Fruit fly (Drosophila melanogaster) whole organism, adult: Measurements from ENCODE around the gene CG18081.
A peak's percentile ranks its signal among the peaks of the same experiment; 100 is the strongest.

ENCODE experiments used
- CG11617 ChIP-seq: fragments of 200-800 bp; sonication (Bioruptor generic); optimal IDR thresholded peaks from 2 replicates; lab custom pipeline; 2017; ENCODE audit warnings: mild to moderate bottlenecking, missing biosample characterization, missing genetic modification reagents, missing genetic modification characterization
- CG12768 ChIP-seq: fragments of 200-800 bp; sonication (Bioruptor generic); optimal IDR thresholded peaks from 2 replicates; lab custom pipeline; 2017; ENCODE audit warnings: missing biosample characterization, missing genetic modification characterization, mild to moderate bottlenecking, moderate library complexity, missing genetic modification reagents
- CG14711 ChIP-seq: fragments of 200-800 bp; sonication (Bioruptor generic); optimal IDR thresholded peaks from 2 replicates; lab custom pipeline; 2018; ENCODE audit warnings: missing biosample characterization, mild to moderate bottlenecking, missing genetic modification characterization, moderate library complexity
- CG1620 ChIP-seq: fragments of 200-800 bp; sonication (Bioruptor generic); optimal IDR thresholded peaks from 2 replicates; lab custom pipeline; 2016; ENCODE audit warnings: missing biosample characterization, missing genetic modification characterization
- CG33017 ChIP-seq: fragments of 200-800 bp; sonication (Bioruptor generic); optimal IDR thresholded peaks from 2 replicates; lab custom pipeline; 2018; ENCODE audit warnings: missing biosample characterization, mild to moderate bottlenecking, missing genetic modification characterization, moderate library complexity
- CG5204 ChIP-seq: fragments of 200-800 bp; sonication (Bioruptor generic); optimal IDR thresholded peaks from 2 replicates; lab custom pipeline; 2016; ENCODE audit warnings: missing biosample characterization, missing genetic modification characterization
- CG7045 ChIP-seq: fragments of 200-800 bp; sonication (Bioruptor generic); optimal IDR thresholded peaks from 2 replicates; lab custom pipeline; 2017; ENCODE audit warnings: missing biosample characterization, mild to moderate bottlenecking, missing genetic modification characterization
- CG7101 ChIP-seq: fragments of 200-800 bp; sonication (Bioruptor generic); optimal IDR thresholded peaks from 2 replicates; lab custom pipeline; 2018; ENCODE audit warnings: missing biosample characterization, mild to moderate bottlenecking, missing genetic modification characterization, moderate library complexity
- Clk ChIP-seq: fragments of 200-800 bp; sonication (Bioruptor generic); optimal IDR thresholded peaks from 2 replicates; lab custom pipeline; 2017; ENCODE audit warnings: missing biosample characterization, missing genetic modification characterization
- Crg-1 ChIP-seq: fragments of 200-800 bp; sonication (Bioruptor generic); optimal IDR thresholded peaks from 2 replicates; lab custom pipeline; 2016; ENCODE audit warnings: missing biosample characterization, missing genetic modification characterization
- Hr96 ChIP-seq: fragments of 200-800 bp; sonication (Bioruptor generic); optimal IDR thresholded peaks from 2 replicates; lab custom pipeline; 2016; ENCODE audit warnings: missing biosample characterization, missing genetic modification characterization
- Mnt ChIP-seq: fragments of 200-800 bp; sonication (Bioruptor generic); optimal IDR thresholded peaks from 2 replicates; lab custom pipeline; 2016; ENCODE audit warnings: missing biosample characterization, mild to moderate bottlenecking, missing genetic modification characterization
- bab1 ChIP-seq: fragments of 200-800 bp; sonication (Bioruptor generic); optimal IDR thresholded peaks from 3 replicates; lab custom pipeline; 2019; ENCODE audit warnings: missing biosample characterization, mild to moderate bottlenecking, missing genetic modification characterization, moderate library complexity
- cic ChIP-seq: fragments of 200-800 bp; sonication (Bioruptor generic); optimal IDR thresholded peaks from 2 replicates; lab custom pipeline; 2017; ENCODE audit warnings: missing biosample characterization, mild to moderate bottlenecking, missing genetic modification characterization, moderate library complexity
- cnc ChIP-seq, 2 experiments: fragments of >200 bp; optimal IDR thresholded peaks; 2 replicates each; lab custom pipeline; 2017
- kay ChIP-seq: fragments of 200-800 bp; sonication (Bioruptor generic); peaks from one replicate; lab custom pipeline; 2016; ENCODE audit warnings: missing biosample characterization, missing genetic modification characterization, borderline replicate concordance
- ovo ChIP-seq: fragments of 200-800 bp; sonication (Bioruptor generic); optimal IDR thresholded peaks from 2 replicates; lab custom pipeline; 2016; ENCODE audit warnings: missing biosample characterization, missing genetic modification characterization
- pad ChIP-seq: fragments of 200-800 bp; sonication (Bioruptor generic); optimal IDR thresholded peaks from 3 replicates; lab custom pipeline; 2017; ENCODE audit warnings: missing biosample characterization, missing genetic modification characterization, mild to moderate bottlenecking, moderate library complexity, missing genetic modification reagents
- tj ChIP-seq: fragments of 200-800 bp; sonication (Bioruptor generic); optimal IDR thresholded peaks from 3 replicates; lab custom pipeline; 2017; ENCODE audit warnings: missing biosample characterization, mild to moderate bottlenecking, missing genetic modification characterization, moderate library complexity
- toe ChIP-seq: fragments of 200-800 bp; sonication (Bioruptor generic); optimal IDR thresholded peaks from 2 replicates; lab custom pipeline; 2016; ENCODE audit warnings: missing biosample characterization, missing genetic modification characterization

The CG18081 gene

dm6 chr3L:15825493-15826209 lies 9.5 kb downstream of the CG18081 start:
- no peak for TF ChIP-seq kay
- TF ChIP-seq CG14711 (tag; lab: Kevin White, UChicago), result peak; percentile 34
- no peak for TF ChIP-seq Mnt (GFP tag; lab: Kevin White, UChicago)
- TF ChIP-seq CG11617 (GFP tag; lab: Kevin White, UChicago), result no peak
- TF ChIP-seq CG1620 (GFP tag; lab: Kevin White, UChicago), result no peak
- peak; percentile 93 for TF ChIP-seq tj (GFP tag; lab: Kevin White, UChicago)
- peak; percentile 96 for TF ChIP-seq cic (GFP tag; lab: Kevin White, UChicago)
- peak; percentile 30 for TF ChIP-seq CG7101
- TF ChIP-seq pad (GFP tag; lab: Kevin White, UChicago), result no peak
- TF ChIP-seq Crg-1 (GFP tag; lab: Kevin White, UChicago), result peak; percentile 7

dm6 chr3L:15824537-15824936 lies 10.7 kb downstream of the CG18081 start:
- TF ChIP-seq Mnt (GFP tag; lab: Kevin White, UChicago), result peak; percentile 20
- TF ChIP-seq Hr96 (GFP tag; lab: Kevin White, UChicago), result no peak
- no peak for TF ChIP-seq CG33017
- peak; percentile 37 for TF ChIP-seq cic (GFP tag; lab: Kevin White, UChicago)
- no peak for TF ChIP-seq pad (GFP tag; lab: Kevin White, UChicago)
- peak; percentile 41 to 90 for TF ChIP-seq cnc (optimal IDR thresholded peaks at IDR 0.05; lab: Kevin White, UChicago)
- peak; percentile 73 for TF ChIP-seq tj (GFP tag; lab: Kevin White, UChicago)
- TF ChIP-seq CG11617 (GFP tag; lab: Kevin White, UChicago), result no peak
- TF ChIP-seq CG5204 (GFP tag; lab: Kevin White, UChicago), result no peak
- TF ChIP-seq ovo (GFP tag; lab: Kevin White, UChicago), result no peak

DNA sequence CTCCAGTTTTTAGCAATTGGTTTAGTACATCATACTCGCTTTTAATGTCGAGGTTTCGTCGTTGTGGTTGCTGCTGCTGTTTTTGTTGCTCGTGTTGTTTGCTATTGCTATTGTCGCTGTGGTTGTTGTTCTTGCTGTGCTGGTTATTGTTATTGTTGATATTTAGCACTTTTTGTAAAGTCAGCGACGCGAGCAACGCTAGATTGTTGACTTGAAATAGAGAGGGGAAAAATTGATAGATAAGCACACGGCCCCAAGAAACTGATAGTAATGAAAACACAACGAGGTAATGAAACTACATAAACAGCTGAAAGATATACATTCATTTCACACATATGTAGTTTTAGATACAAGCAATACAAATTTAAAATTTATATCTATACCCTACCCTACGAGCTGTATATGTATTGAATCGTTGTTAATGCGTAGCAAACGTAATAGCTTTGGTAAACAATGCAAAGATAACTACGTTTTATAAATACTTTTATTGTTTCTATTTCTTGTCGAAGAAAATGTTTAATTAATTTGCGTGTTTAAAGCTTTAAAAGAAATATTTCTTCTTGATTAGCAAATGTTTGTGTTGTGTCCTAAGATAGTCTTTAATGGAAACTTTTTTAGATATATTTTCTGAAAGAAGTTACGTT lies 11.3 kb downstream of the CG18081 start:
- TF ChIP-seq CG7045 (GFP tag; lab: Kevin White, UChicago) (no peak), CG14711 (tag; lab: Kevin White, UChicago) (no peak), Crg-1 (GFP tag; lab: Kevin White, UChicago) (no peak), CG7101 (peak; percentile 25), ovo (GFP tag; lab: Kevin White, UChicago) (peak; percentile 31), Clk (GFP tag; lab: Kevin White, UChicago) (no peak), bab1 (GFP tag; lab: Kevin White, UChicago) (no peak), Hr96 (GFP tag; lab: Kevin White, UChicago) (no peak), CG33017 (no peak), CG1620 (GFP tag; lab: Kevin White, UChicago) (no peak), cnc (optimal IDR thresholded peaks at IDR 0.05; lab: Kevin White, UChicago) (no peak), Mnt (GFP tag; lab: Kevin White, UChicago) (peak; percentile 31), cic (GFP tag; lab: Kevin White, UChicago) (peak; percentile 68), CG12768 (no peak), pad (GFP tag; lab: Kevin White, UChicago) (peak; percentile 89), tj (GFP tag; lab: Kevin White, UChicago) (peak; percentile 51), CG11617 (GFP tag; lab: Kevin White, UChicago) (no peak), toe (GFP tag; lab: Kevin White, UChicago) (no peak), CG5204 (GFP tag; lab: Kevin White, UChicago) (no peak), kay (peak; percentile 89)

DNA sequence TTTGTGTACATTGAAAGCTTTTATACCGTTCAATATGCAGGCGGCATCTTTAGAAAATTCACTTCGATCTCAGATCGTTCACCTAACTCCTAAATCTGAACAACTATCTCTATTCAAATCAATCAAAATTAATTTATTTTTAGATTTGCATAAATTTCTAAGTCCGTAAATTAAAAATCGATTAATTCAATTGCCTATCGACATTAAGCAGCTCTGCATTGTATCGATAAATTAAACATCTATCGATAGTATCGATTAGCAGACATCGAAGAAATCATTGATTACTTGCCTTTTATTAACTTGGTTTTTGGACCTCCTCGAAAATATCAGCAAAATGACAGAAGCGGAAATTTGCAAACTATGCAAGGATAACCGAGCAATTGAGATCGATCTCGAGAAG lies 18.5 kb downstream of the CG18081 start, which contains the start of gene CkIIalpha-i1:
CkIIalpha-i1 (plus strand) TSS at position 266 of the 400 bp plus-strand sequence.
- TF ChIP-seq kay (peak; percentile 84), pad (GFP tag; lab: Kevin White, UChicago) (no peak), CG12768 (no peak), cic (GFP tag; lab: Kevin White, UChicago) (no peak), CG7045 (GFP tag; lab: Kevin White, UChicago) (no peak)

- TF ChIP-seq pad (GFP tag; lab: Kevin White, UChicago) (no peak), Mnt (GFP tag; lab: Kevin White, UChicago) (peak; percentile 9), CG7101 (no peak), CG33017 (no peak), bab1 (GFP tag; lab: Kevin White, UChicago) (peak; percentile 46), tj (GFP tag; lab: Kevin White, UChicago) (peak; percentile 73)
These were observed 19.1 kb downstream of the CG18081 start, which contains the start of gene fwe for dm6 chr3L:15816143-15816487. fwe (minus strand) TSS chr3L:15816410.

DNA sequence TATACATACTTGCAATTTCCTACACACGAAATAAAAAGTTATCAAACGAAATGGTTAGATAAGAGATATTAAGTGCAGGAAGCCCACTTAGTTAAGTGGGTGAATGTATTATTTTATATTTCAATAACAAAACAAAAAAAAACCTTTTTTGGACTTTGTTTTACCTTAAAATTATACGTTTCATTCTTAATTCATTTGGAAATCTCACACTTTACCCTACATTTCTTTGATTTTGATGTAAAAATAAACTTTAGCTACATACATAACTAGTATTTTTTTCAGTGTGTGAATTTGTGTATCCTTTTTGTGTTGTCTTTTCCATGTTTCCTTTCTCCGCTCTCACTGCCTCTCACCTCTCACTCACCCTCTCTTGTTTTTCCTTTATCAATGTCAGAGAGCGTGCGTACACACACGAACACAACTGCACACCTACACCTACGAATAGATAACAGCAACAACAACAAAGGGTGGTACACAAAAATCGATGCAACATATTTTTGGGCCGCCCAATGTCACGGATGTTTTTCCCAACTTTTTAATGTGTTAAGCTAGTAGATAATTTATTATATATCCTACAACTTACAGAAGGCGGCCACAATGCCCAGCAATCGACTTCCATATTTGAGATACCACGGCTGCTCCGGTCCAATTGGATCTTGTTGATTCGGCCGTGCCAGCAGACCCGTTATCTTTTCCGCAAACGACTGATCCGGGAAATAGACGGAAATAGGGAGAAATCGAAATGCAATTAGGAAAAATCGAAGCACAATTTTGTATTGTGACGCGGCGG lies 19.6 kb downstream of the CG18081 start:
- TF ChIP-seq kay (peak; percentile 71), CG11617 (GFP tag; lab: Kevin White, UChicago) (peak; percentile 43), CG7045 (GFP tag; lab: Kevin White, UChicago) (peak; percentile 64), Hr96 (GFP tag; lab: Kevin White, UChicago) (no peak), toe (GFP tag; lab: Kevin White, UChicago) (no peak), cic (GFP tag; lab: Kevin White, UChicago) (no peak), CG33017 (peak; percentile 74), bab1 (GFP tag; lab: Kevin White, UChicago) (no peak), CG12768 (peak; percentile 39), CG14711 (tag; lab: Kevin White, UChicago) (peak; percentile 62), CG7101 (peak; percentile 47), pad (GFP tag; lab: Kevin White, UChicago) (peak; percentile 47)
